Worm (Caenorhabditis elegans): Measurements from ENCODE around the gene clec-164.

DNA sequence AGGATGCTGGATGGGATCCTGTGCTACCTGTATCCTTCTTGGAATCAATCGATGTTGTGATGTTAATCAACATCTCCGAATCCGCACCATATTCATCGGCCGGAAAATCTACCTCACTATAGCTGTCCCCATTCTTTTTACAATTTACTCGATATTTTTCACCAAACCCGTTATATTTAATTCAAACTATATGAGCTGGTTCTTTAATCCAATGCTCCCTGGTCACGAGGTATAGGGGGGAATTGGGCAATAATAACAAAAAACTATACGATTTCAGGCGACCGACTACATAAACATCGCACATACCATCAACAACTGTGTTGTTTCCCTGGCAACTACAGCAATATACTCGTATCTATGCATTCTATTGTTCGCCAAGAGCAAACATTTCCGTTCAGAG is 41.1 kb downstream of the clec-164 start:
- TF ChIP-seq nhr-28 (tag; optimal IDR thresholded peaks at IDR 0.05) (no peak), ces-1 (GFP tag; optimal IDR thresholded peaks at IDR 0.05) (no peak), pha-4 (tag; optimal IDR thresholded peaks at IDR 0.05) (no peak), mab-5 (tag; optimal IDR thresholded peaks at IDR 0.05) (no peak), unc-62 (GFP tag; optimal IDR thresholded peaks at IDR 0.05) (no peak), lin-13 (tag; optimal IDR thresholded peaks at IDR 0.05) (no peak), nhr-12 (tag; optimal IDR thresholded peaks at IDR 0.05) (no peak)

Measured in whole organism, mixed stage, embryonic.